Worm (Caenorhabditis elegans) whole organism, young adult: ENCODE measurements around the gene ral-1.

Experiments used
- F23B12.7 ChIP-seq: sonication (generic microtip); optimal IDR thresholded peaks from 2 replicates; lab custom pipeline; 2017; ENCODE audit warnings: missing genetic modification characterization, mild to moderate bottlenecking, missing compliant biosample characterization, antibody characterized with exemption, moderate library complexity; ENCODE audit not compliant: insufficient read depth
- Y53G8AR.9 ChIP-seq: fragments of 200-800 bp; sonication (Bioruptor generic); conservative IDR thresholded peaks from 2 replicates; pipeline ENCODE4 v1.3.6; 2022; ENCODE audit warnings: missing genetic modification reagents, missing genetic modification characterization, missing compliant biosample characterization
- athp-1 ChIP-seq: sonication (generic microtip); optimal IDR thresholded peaks from 2 replicates; lab custom pipeline; 2017; ENCODE audit warnings: mild to moderate bottlenecking, missing genetic modification characterization, missing compliant biosample characterization
- ceh-100 ChIP-seq: fragments of 200-800 bp; sonication (Bioruptor generic); IDR thresholded peaks from 2 replicates; pipeline ENCODE4 v1.3.6; 2022; ENCODE audit warnings: missing genetic modification reagents, missing genetic modification characterization, missing compliant biosample characterization
- egrh-3 ChIP-seq: fragments of 200-800 bp; sonication (Bioruptor generic); IDR thresholded peaks from 2 replicates; pipeline ENCODE4 v1.3.6; 2022; ENCODE audit warnings: missing genetic modification reagents, missing genetic modification characterization, missing compliant biosample characterization
- him-1 ChIP-seq: sonication (generic microtip); optimal IDR thresholded peaks from 2 replicates; lab custom pipeline; 2016; ENCODE audit warnings: missing genotype, missing genetic modification reagents, missing genetic modification characterization, missing compliant biosample characterization
- nfya-1 ChIP-seq: sonication (generic microtip); optimal IDR thresholded peaks from 2 replicates; lab custom pipeline; 2017; ENCODE audit warnings: antibody characterized with exemption, missing compliant biosample characterization, missing genetic modification characterization, borderline replicate concordance; ENCODE audit not compliant: insufficient read depth
- nfya-2 ChIP-seq: fragments of 200-800 bp; sonication (Bioruptor generic); IDR thresholded peaks from 2 replicates; pipeline ENCODE4 v1.3.6; 2022; ENCODE audit warnings: missing genetic modification reagents, missing genetic modification characterization, missing compliant biosample characterization
- nhr-27 ChIP-seq: fragments of 200-800 bp; sonication (Bioruptor generic); optimal IDR thresholded peaks from 2 replicates; lab custom pipeline; 2018; ENCODE audit warnings: mild to moderate bottlenecking, missing genetic modification characterization, moderate library complexity, missing compliant biosample characterization
- rpc-1 ChIP-seq, 2 experiments: fragments of 150-350 bp in 1 of 2; sonication (generic microtip) in 1 of 2; optimal IDR thresholded peaks; 2 replicates each; lab custom pipeline; 2014 to 2018; ENCODE audit warnings: missing biosample characterization in 1 of 2, missing genetic modification characterization in 1 of 2, missing genetic modification reagents in 1 of 2, missing genotype in 1 of 2
- snpc-4 ChIP-seq, 5 experiments: fragments of 150-350 bp in 1 of 5; sonication (generic microtip) in 4 of 5; optimal IDR thresholded peaks; 2 replicates each; lab custom pipeline; 2014 to 2018; ENCODE audit warnings: missing genetic modification characterization in 5 of 5, missing biosample characterization in 3 of 5, antibody characterized with exemption in 2 of 5, mild to moderate bottlenecking in 2 of 5, missing compliant biosample characterization in 2 of 5, missing genotype in 2 of 5, moderate library complexity in 2 of 5, missing genetic modification reagents in 1 of 5
- unc-62 ChIP-seq: fragments of 150-350 bp; optimal IDR thresholded peaks from 2 replicates; lab custom pipeline; 2014; ENCODE audit warnings: missing biosample characterization, missing genetic modification reagents, missing genetic modification characterization

DNA sequence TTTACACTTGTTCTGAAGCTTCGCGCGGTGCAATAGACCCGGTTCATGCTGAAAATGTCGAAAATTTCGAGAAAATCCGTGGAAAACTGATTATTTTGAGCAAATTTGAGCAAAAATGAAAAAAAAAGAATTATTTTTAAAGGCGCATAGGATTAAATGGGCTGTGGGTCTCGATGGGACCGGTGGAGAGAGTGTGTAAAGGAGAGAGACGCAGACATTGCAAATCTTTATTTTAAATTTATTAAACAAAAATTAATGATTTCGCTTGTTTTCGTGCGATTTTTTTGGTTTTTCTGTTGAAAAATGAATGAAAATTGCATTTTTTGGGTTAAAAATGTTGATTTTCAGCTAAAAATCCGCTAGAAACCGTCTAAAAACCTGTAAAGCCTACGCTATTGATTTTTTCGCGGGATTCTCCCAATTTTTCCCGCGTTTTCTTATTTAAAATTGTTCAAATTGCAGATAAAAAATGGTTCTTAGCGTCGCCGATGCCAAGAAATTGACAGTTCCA lies 16.8 kb upstream of the ral-1 start, which contains the start of the genes Y53G8AR.8 and Y53G8AR.6:
- no peak for TF ChIP-seq ceh-100
- TF ChIP-seq nfya-2 (GFP tag; lab: Robert Waterston, UW): no peak
- no peak for TF ChIP-seq Y53G8AR.9
- no peak for TF ChIP-seq F23B12.7 (tag; lab: Kevin White, UChicago)
- no peak for TF ChIP-seq unc-62 (GFP tag; lab: Kevin White, UChicago)
- no peak for TF ChIP-seq snpc-4 (GFP tag; optimal IDR thresholded peaks at IDR 0.05; lab: Kevin White, UChicago)
- no peak for TF ChIP-seq snpc-4 (tag; optimal IDR thresholded peaks at IDR 0.05; lab: Kevin White, UChicago)
- TF ChIP-seq him-1 (tag; lab: Kevin White, UChicago): no peak
- no peak for TF ChIP-seq rpc-1 (optimal IDR thresholded peaks at IDR 0.05; lab: Kevin White, UChicago)
- no peak for TF ChIP-seq rpc-1 (tag; optimal IDR thresholded peaks at IDR 0.05; lab: Kevin White, UChicago)
- no peak for TF ChIP-seq athp-1 (tag; lab: Kevin White, UChicago)
- no peak for TF ChIP-seq egrh-3 (GFP tag; lab: Robert Waterston, UW)
- no peak for TF ChIP-seq nfya-1
- no peak for TF ChIP-seq nhr-27
